Worm (Caenorhabditis elegans): Measurements from ENCODE around the gene C14C6.8.
A peak's percentile ranks its signal among the peaks of the same experiment; 100 is the strongest.

C14C6.8 gene

ce11 chrV:597823-598222 is 44.9 kb upstream of the C14C6.8 start:
- TF ChIP-seq C16A3.4 (tag; optimal IDR thresholded peaks at IDR 0.05) (no peak), mef-2 (tag; optimal IDR thresholded peaks at IDR 0.05) (no peak), ets-5 (GFP tag; IDR thresholded peaks at IDR 0.05) (no peak), fkh-8 (tag; optimal IDR thresholded peaks at IDR 0.05) (no peak), vab-15 (tag; optimal IDR thresholded peaks at IDR 0.05) (no peak), rnt-1 (tag; optimal IDR thresholded peaks at IDR 0.05) (no peak), ztf-4 (tag; optimal IDR thresholded peaks at IDR 0.05) (no peak), ceh-82 (tag; optimal IDR thresholded peaks at IDR 0.05) (no peak), nhr-237 (tag; optimal IDR thresholded peaks at IDR 0.05) (no peak), nhr-85 (tag) (peak; percentile 73), efl-1 (optimal IDR thresholded peaks at IDR 0.05) (no peak), efl-1 (GFP tag; optimal IDR thresholded peaks at IDR 0.05 in 1 of 2) (peak in 1 of 2 experiments; percentile 45)

- TF ChIP-seq ceh-88 (GFP tag; IDR thresholded peaks at IDR 0.05) (no peak), blmp-1 (tag; optimal IDR thresholded peaks at IDR 0.05) (peak; percentile 9), zag-1 (tag; optimal IDR thresholded peaks at IDR 0.05) (no peak), mab-9 (GFP tag; IDR thresholded peaks at IDR 0.05) (no peak), mdl-1 (tag; optimal IDR thresholded peaks at IDR 0.05) (no peak), unc-30 (tag; optimal IDR thresholded peaks at IDR 0.05) (no peak), rnt-1 (tag; optimal IDR thresholded peaks at IDR 0.05) (peak; percentile 15), C34B4.2 (tag; optimal IDR thresholded peaks at IDR 0.05) (no peak), irx-1 (tag; optimal IDR thresholded peaks at IDR 0.05) (no peak), elt-2 (tag; optimal IDR thresholded peaks at IDR 0.05) (no peak), ama-1 (optimal IDR thresholded peaks at IDR 0.05) (no peak)
These were observed 44.0 kb upstream of the C14C6.8 start for ce11 chrV:596923-597322.

DNA sequence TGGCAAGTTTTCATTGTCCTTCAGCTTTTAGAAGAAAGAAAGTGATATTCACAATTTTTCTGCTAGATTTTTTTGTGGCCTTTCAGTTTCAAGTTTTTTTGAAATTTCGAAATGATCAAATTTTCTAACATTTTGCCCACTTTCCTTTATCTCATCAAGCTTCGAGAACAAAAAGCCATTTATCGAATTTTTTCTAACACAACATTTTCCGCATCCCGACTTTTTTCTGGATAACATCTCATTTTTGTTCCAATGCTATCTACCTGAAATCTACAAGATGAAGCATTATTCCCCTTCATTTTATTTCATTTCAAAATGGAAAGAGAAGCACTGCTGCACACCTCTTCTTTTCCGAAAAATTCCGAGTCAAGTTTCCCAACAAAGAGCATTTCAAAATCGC is 40.0 kb upstream of the C14C6.8 start, which contains the start of gene ZK488.5:
Gene ZK488.5, plus strand, starts transcription at position 301 of the 400 bp plus-strand sequence.
- no peak for TF ChIP-seq fos-1 (tag; optimal IDR thresholded peaks at IDR 0.05)
- no peak for TF ChIP-seq nhr-84 (tag; optimal IDR thresholded peaks at IDR 0.05)
- TF ChIP-seq ceh-82 (tag; optimal IDR thresholded peaks at IDR 0.05): no peak
- no peak for TF ChIP-seq vab-15 (tag; optimal IDR thresholded peaks at IDR 0.05)
- TF ChIP-seq isw-1 (GFP tag; IDR thresholded peaks at IDR 0.05): no peak
- TF ChIP-seq egl-13 (tag; optimal IDR thresholded peaks at IDR 0.05): no peak
- TF ChIP-seq mab-9 (GFP tag; IDR thresholded peaks at IDR 0.05): no peak
- no peak for TF ChIP-seq ets-5 (GFP tag; IDR thresholded peaks at IDR 0.05)
- TF ChIP-seq efl-1 (optimal IDR thresholded peaks at IDR 0.05): no peak
- TF ChIP-seq efl-1 (GFP tag; optimal IDR thresholded peaks at IDR 0.05 in 1 of 2): no peak
- TF ChIP-seq nhr-85 (tag): no peak
- no peak for TF ChIP-seq grh-1 (GFP tag; IDR thresholded peaks at IDR 0.05)
- TF ChIP-seq dsc-1 (tag; optimal IDR thresholded peaks at IDR 0.05): no peak
- TF ChIP-seq lin-14 (GFP tag; optimal IDR thresholded peaks at IDR 0.05): no peak

ce11 chrV:590182-590581 is 37.2 kb upstream of the C14C6.8 start, which contains the start of gene ZK488.6:
ZK488.6 (plus strand) TSS chrV:590482.
- TF ChIP-seq xbp-1 (tag; optimal IDR thresholded peaks at IDR 0.05) (no peak), unc-98 (GFP tag; IDR thresholded peaks at IDR 0.05) (0 out of 2 replicates have a peak, but pooled peaks have one; percentile 22)

DNA sequence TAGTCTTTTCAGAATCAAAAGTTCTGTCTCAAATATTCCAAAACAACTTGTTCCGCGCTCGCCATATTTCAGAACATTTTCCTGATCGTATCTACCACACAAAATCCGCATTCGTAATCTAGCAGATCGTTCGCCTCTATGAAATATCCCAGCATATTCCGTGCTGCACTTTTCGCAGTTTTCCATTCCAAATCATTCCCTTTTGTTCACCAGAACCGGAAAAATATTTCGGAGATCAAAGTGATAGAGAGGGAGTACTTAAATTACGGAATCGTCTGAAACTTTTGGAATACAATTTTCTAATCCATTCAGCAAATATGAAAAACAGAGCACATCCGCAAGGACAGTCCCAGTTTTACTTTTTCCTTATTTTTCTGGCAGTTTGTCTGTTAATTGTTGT is 34.9 kb upstream of the C14C6.8 start, which contains the start of gene K06H6.1:
Gene K06H6.1, plus strand, starts transcription at position 301 of the 400 bp plus-strand sequence.
- TF ChIP-seq C34B4.2 (tag; optimal IDR thresholded peaks at IDR 0.05) (no peak), grh-1 (GFP tag; IDR thresholded peaks at IDR 0.05) (no peak), nhr-47 (tag; optimal IDR thresholded peaks at IDR 0.05) (no peak), nhr-76 (tag; optimal IDR thresholded peaks at IDR 0.05) (no peak), sox-4 (tag; optimal IDR thresholded peaks at IDR 0.05) (no peak), C04F5.9 (tag; optimal IDR thresholded peaks at IDR 0.05) (no peak), F16B12.6 (tag; optimal IDR thresholded peaks at IDR 0.05) (no peak), efl-3 (GFP tag; optimal IDR thresholded peaks at IDR 0.05) (no peak), fos-1 (tag; optimal IDR thresholded peaks at IDR 0.05) (no peak), isw-1 (GFP tag; IDR thresholded peaks at IDR 0.05) (no peak), ztf-4 (tag; optimal IDR thresholded peaks at IDR 0.05) (no peak), mab-9 (GFP tag; IDR thresholded peaks at IDR 0.05) (no peak), nhr-90 (tag; optimal IDR thresholded peaks at IDR 0.05; ENCODE audit: poor library complexity) (no peak)

All from whole organism, L1 larva.